Worm (Caenorhabditis elegans): ENCODE data around the gene pqn-31.
A peak's percentile ranks its signal among the peaks of the same experiment; 100 is the strongest.

The pqn-31 gene

DNA sequence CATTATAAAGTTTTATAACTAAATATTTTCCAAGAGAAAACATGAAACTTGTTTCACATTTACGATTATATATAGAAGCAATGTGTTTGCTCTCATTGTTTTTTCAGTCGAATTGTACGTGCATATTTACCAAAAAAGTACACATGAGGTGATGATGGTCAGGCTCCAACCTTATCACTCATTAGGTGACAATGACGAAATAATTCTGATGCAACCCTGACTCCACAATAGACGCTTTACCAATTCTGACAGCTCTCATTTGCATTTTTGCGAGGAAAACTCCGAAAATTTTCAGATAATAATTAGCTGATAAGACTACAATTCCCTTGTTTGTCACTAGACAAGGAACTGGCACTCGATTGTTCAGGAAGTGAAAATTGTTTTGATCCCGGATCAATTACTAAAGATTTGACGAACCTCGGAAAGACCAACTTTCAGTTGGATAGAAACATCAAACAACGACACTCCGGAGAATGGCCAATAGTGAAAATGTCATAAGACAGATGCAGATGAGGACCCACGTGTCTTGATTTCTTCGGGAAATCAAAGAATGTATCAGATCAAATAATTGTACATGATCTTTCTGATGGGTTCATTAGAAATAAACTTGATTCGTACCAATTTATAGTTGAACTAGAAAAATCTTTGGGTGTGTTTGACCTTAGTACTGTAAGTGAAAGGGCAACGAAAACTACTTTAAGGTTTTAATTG lies 30.4 kb upstream of the pqn-31 start (continued):
- no peak for TF ChIP-seq F57A8.1 (GFP tag; optimal IDR thresholded peaks at IDR 0.05)
- no peak for TF ChIP-seq ceh-91 (GFP tag; IDR thresholded peaks at IDR 0.05)
- no peak for TF ChIP-seq ztf-25 (GFP tag; IDR thresholded peaks at IDR 0.05)
- no peak for TF ChIP-seq zfh-2 (GFP tag; conservative IDR thresholded peaks at IDR 0.05)
- no peak for TF ChIP-seq zim-3 (tag; optimal IDR thresholded peaks at IDR 0.05)
- no peak for TF ChIP-seq ceh-79 (tag; optimal IDR thresholded peaks at IDR 0.05)
- no peak for TF ChIP-seq ztf-3 (GFP tag; optimal IDR thresholded peaks at IDR 0.05)
- no peak for TF ChIP-seq akir-1 (GFP tag; optimal IDR thresholded peaks at IDR 0.05)
- TF ChIP-seq B0336.3 (GFP tag; IDR thresholded peaks at IDR 0.05): 0 out of 2 replicates have a peak, but pooled peaks have one; percentile 22
- no peak for TF ChIP-seq F55B11.4 (tag; optimal IDR thresholded peaks at IDR 0.05; ENCODE audit: borderline replicate concordance, insufficient read depth)
- no peak for TF ChIP-seq snpc-4 (GFP tag; optimal IDR thresholded peaks at IDR 0.05)
- peak in 1 of 4 experiments; percentile 1 for TF ChIP-seq snpc-4 (tag; optimal IDR thresholded peaks at IDR 0.05)
- no peak for TF ChIP-seq dpff-1 (tag; optimal IDR thresholded peaks at IDR 0.05)
- no peak for TF ChIP-seq T26A5.8 (tag; optimal IDR thresholded peaks at IDR 0.05)
- TF ChIP-seq ztf-6 (GFP tag; IDR thresholded peaks at IDR 0.05): no peak
- no peak for TF ChIP-seq cebp-2 (GFP tag; IDR thresholded peaks at IDR 0.05)
- no peak for TF ChIP-seq ekl-4 (GFP tag; IDR thresholded peaks at IDR 0.05)
- no peak for TF ChIP-seq ccch-3 (GFP tag; optimal IDR thresholded peaks at IDR 0.05)
- no peak for TF ChIP-seq C17E4.6 (GFP tag; IDR thresholded peaks at IDR 0.05)
- TF ChIP-seq repo-1 (tag; optimal IDR thresholded peaks at IDR 0.05): no peak
- TF ChIP-seq attf-6 (GFP tag; IDR thresholded peaks at IDR 0.05): no peak
- no peak for TF ChIP-seq egl-44 (GFP tag; IDR thresholded peaks at IDR 0.05)
- no peak for TF ChIP-seq chd-7 (tag; optimal IDR thresholded peaks at IDR 0.05)
- no peak for TF ChIP-seq ama-1 (optimal IDR thresholded peaks at IDR 0.05)
- TF ChIP-seq ama-1 (GFP tag; optimal IDR thresholded peaks at IDR 0.05): no peak
- TF ChIP-seq attf-3 (GFP tag; conservative IDR thresholded peaks at IDR 0.05): no peak
- no peak for TF ChIP-seq madf-6 (GFP tag; IDR thresholded peaks at IDR 0.05)
- no peak for TF ChIP-seq hlh-12 (tag; optimal IDR thresholded peaks at IDR 0.05)
- TF ChIP-seq aptf-2 (GFP tag; conservative IDR thresholded peaks at IDR 0.05): no peak
- peak; percentile 49; the same call in 1 of the 2 replicates for TF ChIP-seq dox-1 (GFP tag; IDR thresholded peaks at IDR 0.05)
- no peak for TF ChIP-seq hsf-1 (GFP tag; IDR thresholded peaks at IDR 0.05)
- TF ChIP-seq F10E7.11 (tag; optimal IDR thresholded peaks at IDR 0.05): no peak
- peak; percentile 19 for TF ChIP-seq unc-62 (GFP tag; optimal IDR thresholded peaks at IDR 0.05)
- no peak for TF ChIP-seq B0019.2 (GFP tag; conservative IDR thresholded peaks at IDR 0.05)
- no peak for TF ChIP-seq T07F8.4 (tag; optimal IDR thresholded peaks at IDR 0.05)
- no peak for TF ChIP-seq madf-3 (GFP tag; IDR thresholded peaks at IDR 0.05)

DNA sequence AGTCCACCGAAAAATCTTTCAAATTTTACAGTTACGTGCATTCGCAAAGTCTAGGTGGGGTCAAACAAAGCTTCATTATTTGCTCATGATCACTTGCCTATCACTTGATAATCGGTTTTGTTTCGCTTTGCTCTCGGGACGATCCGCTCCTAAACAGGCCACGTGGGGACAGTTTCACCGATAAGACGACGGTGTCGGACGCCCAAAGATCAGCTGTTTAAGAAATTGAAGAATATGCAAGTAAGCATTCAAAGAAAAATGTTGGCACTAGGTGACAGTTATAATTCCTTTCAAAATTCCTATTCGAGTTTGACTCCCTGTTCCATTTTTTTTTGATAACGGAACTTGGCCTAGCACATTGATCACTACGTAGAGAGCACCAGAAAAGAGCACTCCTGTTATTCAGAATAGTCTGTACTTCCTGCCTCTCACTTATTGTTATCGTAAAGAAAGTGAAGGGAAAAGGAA lies 29.4 kb upstream of the pqn-31 start:
- TF ChIP-seq repo-1 (tag; optimal IDR thresholded peaks at IDR 0.05) (no peak), sea-2 (GFP tag; IDR thresholded peaks at IDR 0.05) (no peak), mcd-1 (GFP tag; IDR thresholded peaks at IDR 0.05) (0 out of 2 replicates have a peak, but pooled peaks have one; percentile 6), tbp1 (GFP tag; optimal IDR thresholded peaks at IDR 0.05) (peak; percentile 31), ceh-27 (GFP tag; optimal IDR thresholded peaks at IDR 0.05) (no peak), gei-17 (GFP tag; optimal IDR thresholded peaks at IDR 0.05) (no peak), zim-3 (tag; optimal IDR thresholded peaks at IDR 0.05) (no peak), athp-1 (tag; optimal IDR thresholded peaks at IDR 0.05) (no peak), nfya-1 (tag; optimal IDR thresholded peaks at IDR 0.05; ENCODE audit: borderline replicate concordance, insufficient read depth) (no peak), die-1 (tag; optimal IDR thresholded peaks at IDR 0.05) (no peak), chd-7 (tag; optimal IDR thresholded peaks at IDR 0.05) (peak; percentile 47), efl-1 (GFP tag; optimal IDR thresholded peaks at IDR 0.05) (no peak), madf-8 (GFP tag; conservative IDR thresholded peaks at IDR 0.05) (no peak), Y67H2A.10 (GFP tag; conservative IDR thresholded peaks at IDR 0.05) (no peak), ztf-26 (tag; optimal IDR thresholded peaks at IDR 0.05) (no peak), atf-7 (tag; optimal IDR thresholded peaks at IDR 0.05) (peak; percentile 88), ceh-100 (GFP tag; IDR thresholded peaks at IDR 0.05) (no peak), F55B11.4 (tag; optimal IDR thresholded peaks at IDR 0.05; ENCODE audit: borderline replicate concordance, insufficient read depth) (no peak)
